Fruit fly (Drosophila melanogaster): ENCODE results near the gene TotC.

Gene TotC

dm6 chr3R:20832689-20833524 lies 39.9 kb upstream of the TotC start, which contains the start of gene Synd (continued):
- TF ChIP-seq wdn (GFP tag; IDR thresholded peaks at IDR 0.05), result no peak
- TF ChIP-seq Gug (GFP tag; IDR thresholded peaks at IDR 0.05), result no peak
- peak; percentile 52 for TF ChIP-seq CG2678 (tag; optimal IDR thresholded peaks at IDR 0.05)
- no peak for TF ChIP-seq gsb (GFP tag; IDR thresholded peaks at IDR 0.05)
- TF ChIP-seq Fer3 (tag; optimal IDR thresholded peaks at IDR 0.05), result no peak
- 0 out of 2 replicates have a peak, but pooled peaks have one; percentile 6 for TF ChIP-seq vvl (GFP tag; IDR thresholded peaks at IDR 0.05)
- TF ChIP-seq Doc3 (GFP tag; IDR thresholded peaks at IDR 0.05; ENCODE audit: partially characterized antibody), result no peak
- peak; percentile 31; the same call in 1 of the 2 replicates for TF ChIP-seq hbn (GFP tag; IDR thresholded peaks at IDR 0.05; ENCODE audit: partially characterized antibody)
- TF ChIP-seq disco-r (GFP tag; optimal IDR thresholded peaks at IDR 0.05), result no peak
- peak; percentile 13 for TF ChIP-seq PHDP (tag; optimal IDR thresholded peaks at IDR 0.05)
- peak; percentile 84 for TF ChIP-seq CG8478 (optimal IDR thresholded peaks at IDR 0.05)
- no peak for TF ChIP-seq Atf-2 (GFP tag; optimal IDR thresholded peaks at IDR 0.05)
- TF ChIP-seq Max (GFP tag; optimal IDR thresholded peaks at IDR 0.05), result no peak
- TF ChIP-seq so (GFP tag; IDR thresholded peaks at IDR 0.05), result no peak
- no peak for TF ChIP-seq nerfin-2 (GFP tag; IDR thresholded peaks at IDR 0.05; ENCODE audit: partially characterized antibody)
- TF ChIP-seq Nf-YB (GFP tag; optimal IDR thresholded peaks at IDR 0.05), result peak; percentile 15
- no peak for TF ChIP-seq CG1602 (GFP tag; optimal IDR thresholded peaks at IDR 0.05)
- no peak for TF ChIP-seq HLH4C (GFP tag; IDR thresholded peaks at IDR 0.05; ENCODE audit: partially characterized antibody)
- TF ChIP-seq lbe (GFP tag; optimal IDR thresholded peaks at IDR 0.05), result no peak
- TF ChIP-seq Fer1 (GFP tag; optimal IDR thresholded peaks at IDR 0.05), result peak; percentile 58
- TF ChIP-seq CG6813 (GFP tag; optimal IDR thresholded peaks at IDR 0.05), result peak; percentile 7
- TF ChIP-seq CG4282 (GFP tag; optimal IDR thresholded peaks at IDR 0.05), result peak; percentile 17
- no peak for TF ChIP-seq CG15011 (GFP tag; optimal IDR thresholded peaks at IDR 0.05)
- TF ChIP-seq CG9609 (GFP tag; optimal IDR thresholded peaks at IDR 0.05), result no peak
- TF ChIP-seq CG16815 (GFP tag; optimal IDR thresholded peaks at IDR 0.05), result no peak
- no peak for TF ChIP-seq CG10462 (GFP tag; optimal IDR thresholded peaks at IDR 0.05)
- TF ChIP-seq Spps (tag; optimal IDR thresholded peaks at IDR 0.05), result no peak
- no peak for TF ChIP-seq jigr1 (GFP tag; IDR thresholded peaks at IDR 0.05)
- TF ChIP-seq CG31365 (tag; optimal IDR thresholded peaks at IDR 0.05), result no peak
- no peak for TF ChIP-seq croc (GFP tag; conservative IDR thresholded peaks at IDR 0.05)
- no peak for TF ChIP-seq Ssrp (tag; optimal IDR thresholded peaks at IDR 0.05)
- no peak for TF ChIP-seq sc (optimal IDR thresholded peaks at IDR 0.05)
- TF ChIP-seq sc (GFP tag; optimal IDR thresholded peaks at IDR 0.05), result no peak
- no peak for TF ChIP-seq HHEX (GFP tag; optimal IDR thresholded peaks at IDR 0.05)
- no peak for TF ChIP-seq Ets65A (GFP tag)
- no peak for TF ChIP-seq fd102C (GFP tag; optimal IDR thresholded peaks at IDR 0.05)
- no peak for TF ChIP-seq CG15073 (GFP tag; optimal IDR thresholded peaks at IDR 0.05)
- no peak; the same call in 1 of the 2 replicates for TF ChIP-seq Scr (GFP tag; IDR thresholded peaks at IDR 0.05; ENCODE audit: partially characterized antibody)
- peak; percentile 40 for TF ChIP-seq stwl (tag; optimal IDR thresholded peaks at IDR 0.05)
- TF ChIP-seq CG12155 (GFP tag; optimal IDR thresholded peaks at IDR 0.05), result no peak
- peak; percentile 15 for TF ChIP-seq CG3163 (GFP tag; optimal IDR thresholded peaks at IDR 0.05)
- TF ChIP-seq dan (GFP tag; IDR thresholded peaks at IDR 0.05), result no peak
- no peak for TF ChIP-seq CG10565 (GFP tag; optimal IDR thresholded peaks at IDR 0.05)
- peak; percentile 46; the same call in 2 of the 3 replicates for TF ChIP-seq row (GFP tag; IDR thresholded peaks at IDR 0.05)
- peak; percentile 54 for TF ChIP-seq CG10147 (GFP tag; optimal IDR thresholded peaks at IDR 0.05)
- no peak for TF ChIP-seq CG6854 (GFP tag; optimal IDR thresholded peaks at IDR 0.05)
- no peak for TF ChIP-seq CG11560 (tag; IDR thresholded peaks at IDR 0.05)
- no peak for TF ChIP-seq eyg (GFP tag; optimal IDR thresholded peaks at IDR 0.05)
- TF ChIP-seq ham (GFP tag; IDR thresholded peaks at IDR 0.05), result no peak
- TF ChIP-seq Lpt (GFP tag; optimal IDR thresholded peaks at IDR 0.05), result no peak

All from whole organism, embryonic.